Worm (Caenorhabditis elegans) whole organism, young adult: ENCODE data around the gene F47B8.3.

Experiments used
- ZK185.1 ChIP-seq: sonication (generic microtip); optimal IDR thresholded peaks from 2 replicates; lab custom pipeline; 2016; ENCODE audit warnings: mild to moderate bottlenecking, missing genetic modification characterization, missing compliant biosample characterization; ENCODE audit not compliant: poor library complexity, severe bottlenecking
- nhr-90 ChIP-seq: sonication (generic microtip); optimal IDR thresholded peaks from 2 replicates; lab custom pipeline; 2016; ENCODE audit warnings: missing genotype, mild to moderate bottlenecking, missing genetic modification characterization, missing compliant biosample characterization

- no peak for TF ChIP-seq nhr-90
- no peak for TF ChIP-seq ZK185.1 (tag; lab: Kevin White, UChicago)
Measured at ce11 chrV:14331477-14331876, 8.7 kb upstream of the F47B8.3 start, which contains the start of gene F47B8.8.
